Worm (Caenorhabditis elegans): ENCODE measurements around the gene cdh-3.

DNA sequence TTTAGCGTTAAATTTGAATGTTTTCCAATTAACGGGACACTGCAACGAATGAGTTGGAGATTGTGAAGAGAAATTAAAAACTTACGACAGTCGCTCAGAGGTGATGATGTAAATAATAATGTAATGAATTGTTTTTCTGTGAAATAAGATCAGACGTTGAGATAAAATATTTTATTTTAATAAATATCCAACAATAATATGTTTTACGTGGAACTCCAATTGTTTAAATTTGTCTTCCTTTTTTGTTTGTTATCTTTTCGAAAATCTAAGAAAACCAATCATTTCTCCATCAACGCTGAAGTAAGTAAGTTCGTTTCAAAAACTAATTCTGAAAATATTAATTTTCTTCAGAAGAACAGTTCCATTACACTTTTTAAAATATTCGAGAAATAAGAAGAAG, 60.0 kb downstream of the cdh-3 start, which contains the start of gene C18H2.5:
- TF ChIP-seq jun-1 (tag; optimal IDR thresholded peaks at IDR 0.05) (no peak), egl-13 (tag; optimal IDR thresholded peaks at IDR 0.05) (no peak), nhr-11 (tag; optimal IDR thresholded peaks at IDR 0.05) (no peak), unc-62 (GFP tag; optimal IDR thresholded peaks at IDR 0.05) (no peak), nhr-77 (tag; optimal IDR thresholded peaks at IDR 0.05) (no peak), efl-3 (GFP tag; optimal IDR thresholded peaks at IDR 0.05) (no peak), lir-3 (tag; optimal IDR thresholded peaks at IDR 0.05; ENCODE audit: poor library complexity) (no peak), lin-14 (GFP tag; optimal IDR thresholded peaks at IDR 0.05) (no peak), lin-15B (tag; optimal IDR thresholded peaks at IDR 0.05) (no peak), snpc-4 (tag; optimal IDR thresholded peaks at IDR 0.05) (no peak)

All from whole organism, L1 larva.